Worm (Caenorhabditis elegans) whole organism, L4/young adult: ENCODE data around the gene dhhc-5.

Experiments used
- W03F9.2 ChIP-seq: fragments of 150-350 bp; optimal IDR thresholded peaks from 2 replicates; lab custom pipeline; 2014; ENCODE audit warnings: missing biosample characterization, missing genetic modification characterization
- dao-5 ChIP-seq: sonication (generic microtip); optimal IDR thresholded peaks from 2 replicates; lab custom pipeline; 2016; ENCODE audit warnings: missing genotype, missing genetic modification characterization, moderate library complexity, missing compliant biosample characterization
- him-1 ChIP-seq: sonication (generic microtip); optimal IDR thresholded peaks from 2 replicates; lab custom pipeline; 2016; ENCODE audit warnings: missing genotype, missing genetic modification reagents, missing genetic modification characterization, missing compliant biosample characterization

DNA sequence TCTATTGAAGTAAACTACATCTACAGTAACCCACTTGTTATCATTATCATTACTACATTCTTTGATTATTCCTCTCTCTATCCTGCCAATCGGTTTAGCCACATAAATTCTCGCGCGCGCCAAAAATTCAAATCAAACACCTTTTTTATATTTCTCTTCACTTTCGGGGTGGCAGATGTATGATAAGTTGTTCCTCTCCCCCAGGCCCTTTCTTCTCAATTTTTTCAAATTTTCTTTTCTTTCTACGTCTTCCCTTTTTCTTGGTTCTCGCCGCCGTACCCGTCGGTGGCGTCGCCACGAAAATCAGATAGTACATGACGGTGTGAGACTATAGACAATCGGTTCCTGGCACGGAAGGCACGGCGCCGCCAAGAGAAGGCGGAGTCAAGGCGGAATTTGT is 50.9 kb downstream of the dhhc-5 start, which contains the start of gene R05H11.2:
- TF ChIP-seq dao-5 (tag; lab: Kevin White, UChicago): no peak
- TF ChIP-seq him-1: no peak
- no peak for TF ChIP-seq W03F9.2 (tag; lab: Kevin White, UChicago)
